Worm (Caenorhabditis elegans) whole organism, L1 larva: ENCODE data around the gene F58B4.3.

Experiments
- F16B12.6 ChIP-seq: fragments of 150-350 bp; optimal IDR thresholded peaks from 2 replicates; lab custom pipeline; 2014; ENCODE audit warnings: missing biosample characterization, missing genetic modification characterization
- Y116A8C.19 ChIP-seq: sonication (generic microtip); optimal IDR thresholded peaks from 2 replicates; lab custom pipeline; 2016; ENCODE audit warnings: missing compliant biosample characterization, missing genetic modification characterization, borderline replicate concordance
- ceh-8 ChIP-seq: fragments of 200-800 bp; sonication (Bioruptor generic); optimal IDR thresholded peaks from 2 replicates; lab custom pipeline; 2018; ENCODE audit warnings: mild to moderate bottlenecking, missing genetic modification characterization, moderate library complexity, missing compliant biosample characterization
- ceh-82 ChIP-seq, 3 experiments: fragments of 150-350 bp in 1 of 3; sonication (generic microtip) in 2 of 3; optimal IDR thresholded peaks; 2 replicates each; lab custom pipeline; 2014 to 2017; ENCODE audit warnings: missing biosample characterization in 3 of 3, missing genetic modification characterization in 3 of 3
- ceh-90 ChIP-seq: sonication (generic microtip); optimal IDR thresholded peaks from 2 replicates; lab custom pipeline; 2016; ENCODE audit warnings: missing genetic modification characterization, missing compliant biosample characterization
- ces-1 ChIP-seq: fragments of 150-350 bp; optimal IDR thresholded peaks from 2 replicates; lab custom pipeline; 2014; ENCODE audit warnings: missing biosample characterization, missing genetic modification reagents, missing genetic modification characterization
- grh-1 ChIP-seq: fragments of 200-800 bp; sonication (Bioruptor generic); IDR thresholded peaks from 2 replicates; pipeline ENCODE4 v1.3.6; 2022; ENCODE audit warnings: missing genetic modification reagents, missing genetic modification characterization, missing compliant biosample characterization
- irx-1 ChIP-seq: sonication (generic microtip); optimal IDR thresholded peaks from 2 replicates; lab custom pipeline; 2016; ENCODE audit warnings: missing genetic modification characterization, missing compliant biosample characterization
- isw-1 ChIP-seq: fragments of 200-800 bp; sonication (Bioruptor generic); IDR thresholded peaks from 2 replicates; pipeline ENCODE4 v1.3.6; 2022; ENCODE audit warnings: missing genetic modification characterization, missing compliant biosample characterization
- lin-14 ChIP-seq: fragments of 200-800 bp; sonication (Bioruptor generic); optimal IDR thresholded peaks from 2 replicates; lab custom pipeline; 2018; ENCODE audit warnings: mild to moderate bottlenecking, missing genetic modification characterization, moderate library complexity, missing compliant biosample characterization
- lin-15B ChIP-seq: fragments of 150-350 bp; sonication (generic microtip); optimal IDR thresholded peaks from 3 replicates; lab custom pipeline; 2014; ENCODE audit warnings: missing biosample characterization, missing genetic modification characterization
- lin-35 ChIP-seq, 2 experiments: fragments of 150-350 bp; optimal IDR thresholded peaks; 2 replicates each; lab custom pipeline; 2014; ENCODE audit warnings: missing biosample characterization in 2 of 2, missing genetic modification characterization in 2 of 2, missing genetic modification reagents in 2 of 2
- lsy-2 ChIP-seq, 2 experiments: fragments of 150-350 bp; optimal IDR thresholded peaks; 2 replicates each; lab custom pipeline; 2014; ENCODE audit warnings: missing biosample characterization in 2 of 2, missing genetic modification characterization in 2 of 2
- nhr-12 ChIP-seq: sonication (generic microtip); optimal IDR thresholded peaks from 2 replicates; lab custom pipeline; 2017; ENCODE audit warnings: missing biosample characterization, missing genetic modification characterization
- pax-3 ChIP-seq: fragments of 200-800 bp; sonication (Bioruptor generic); optimal IDR thresholded peaks from 2 replicates; lab custom pipeline; 2018; ENCODE audit warnings: mild to moderate bottlenecking, missing genetic modification characterization, moderate library complexity, missing compliant biosample characterization
- snu-23 ChIP-seq: sonication (generic microtip); optimal IDR thresholded peaks from 2 replicates; lab custom pipeline; 2016; ENCODE audit warnings: missing genetic modification characterization, missing compliant biosample characterization
- ztf-11 ChIP-seq, 2 experiments: sonication (generic microtip); optimal IDR thresholded peaks; 2 replicates each; lab custom pipeline; 2016 to 2017; ENCODE audit warnings: missing genetic modification characterization in 2 of 2, missing biosample characterization in 1 of 2, missing compliant biosample characterization in 1 of 2
- ztf-4 ChIP-seq: fragments of 150-350 bp; optimal IDR thresholded peaks from 2 replicates; lab custom pipeline; 2014; ENCODE audit warnings: missing biosample characterization, missing genetic modification characterization

Gene F58B4.3

ce11 chrV:10975091-10975490, 45.5 kb downstream of the F58B4.3 start:
- TF ChIP-seq grh-1: no peak
- no peak for TF ChIP-seq lin-14
- TF ChIP-seq ceh-90 (tag; lab: Kevin White, UChicago): no peak
- TF ChIP-seq snu-23 (GFP tag; lab: Kevin White, UChicago): no peak
- no peak for TF ChIP-seq isw-1 (GFP tag; lab: Robert Waterston, UW)
- no peak for TF ChIP-seq ceh-82 (tag; optimal IDR thresholded peaks at IDR 0.05; lab: Kevin White, UChicago)
- TF ChIP-seq F16B12.6 (tag; lab: Kevin White, UChicago): no peak
- TF ChIP-seq ztf-4: no peak
- TF ChIP-seq Y116A8C.19 (tag; lab: Kevin White, UChicago): no peak
- TF ChIP-seq pax-3 (tag; lab: Kevin White, UChicago): no peak
- TF ChIP-seq ces-1 (GFP tag; lab: Kevin White, UChicago): no peak
- no peak for TF ChIP-seq lin-15B
- no peak for TF ChIP-seq irx-1 (tag; lab: Kevin White, UChicago)
- TF ChIP-seq nhr-12 (tag; lab: Kevin White, UChicago): no peak
- TF ChIP-seq ztf-11 (tag; optimal IDR thresholded peaks at IDR 0.05; lab: Kevin White, UChicago): no peak
- no peak for TF ChIP-seq lsy-2 (tag; optimal IDR thresholded peaks at IDR 0.05; lab: Kevin White, UChicago)
- no peak for TF ChIP-seq lin-35 (GFP tag; optimal IDR thresholded peaks at IDR 0.05; lab: Kevin White, UChicago)
- TF ChIP-seq ceh-8 (GFP tag; lab: Kevin White, UChicago): no peak
